Worm (Caenorhabditis elegans) whole organism, young adult: ENCODE data around the gene pqbp-1.1.

ENCODE experiments used
- F52B5.7 ChIP-seq: sonication (generic microtip); optimal IDR thresholded peaks from 2 replicates; lab custom pipeline; 2016; ENCODE audit warnings: mild to moderate bottlenecking, missing genetic modification characterization, missing compliant biosample characterization
- K11D2.4 ChIP-seq: fragments of 200-800 bp; sonication (Bioruptor generic); IDR thresholded peaks from 2 replicates; pipeline ENCODE4 v1.3.6; 2022; ENCODE audit warnings: missing genetic modification reagents, missing genetic modification characterization, missing compliant biosample characterization
- hmg-1.2 ChIP-seq: fragments of 200-800 bp; sonication (Bioruptor generic); IDR thresholded peaks from 2 replicates; pipeline ENCODE4 v1.3.6; 2022; ENCODE audit warnings: missing genetic modification reagents, missing genetic modification characterization, missing compliant biosample characterization
- hmg-20 ChIP-seq: fragments of 200-800 bp; sonication (Bioruptor generic); IDR thresholded peaks from 2 replicates; pipeline ENCODE4 v1.3.6; 2022; ENCODE audit warnings: missing genetic modification reagents, missing genetic modification characterization, missing compliant biosample characterization
- mes-4 ChIP-seq: sonication (generic microtip); optimal IDR thresholded peaks from 2 replicates; lab custom pipeline; 2016; ENCODE audit warnings: missing genotype, missing genetic modification characterization, missing compliant biosample characterization
- sdz-38 ChIP-seq: sonication (generic microtip); optimal IDR thresholded peaks from 2 replicates; lab custom pipeline; 2016; ENCODE audit warnings: missing genotype, missing genetic modification characterization, missing compliant biosample characterization
- snpc-4 ChIP-seq, 5 experiments: fragments of 150-350 bp in 1 of 5; sonication (generic microtip) in 4 of 5; optimal IDR thresholded peaks; 2 replicates each; lab custom pipeline; 2014 to 2018; ENCODE audit warnings: missing genetic modification characterization in 5 of 5, missing biosample characterization in 3 of 5, antibody characterized with exemption in 2 of 5, mild to moderate bottlenecking in 2 of 5, missing compliant biosample characterization in 2 of 5, missing genotype in 2 of 5, moderate library complexity in 2 of 5, missing genetic modification reagents in 1 of 5
- unc-62 ChIP-seq: fragments of 150-350 bp; optimal IDR thresholded peaks from 2 replicates; lab custom pipeline; 2014; ENCODE audit warnings: missing biosample characterization, missing genetic modification reagents, missing genetic modification characterization
- ztf-25 ChIP-seq: fragments of 200-800 bp; sonication (Bioruptor generic); IDR thresholded peaks from 2 replicates; pipeline ENCODE4 v1.3.6; 2022; ENCODE audit warnings: missing genetic modification reagents, missing genetic modification characterization, missing compliant biosample characterization

DNA sequence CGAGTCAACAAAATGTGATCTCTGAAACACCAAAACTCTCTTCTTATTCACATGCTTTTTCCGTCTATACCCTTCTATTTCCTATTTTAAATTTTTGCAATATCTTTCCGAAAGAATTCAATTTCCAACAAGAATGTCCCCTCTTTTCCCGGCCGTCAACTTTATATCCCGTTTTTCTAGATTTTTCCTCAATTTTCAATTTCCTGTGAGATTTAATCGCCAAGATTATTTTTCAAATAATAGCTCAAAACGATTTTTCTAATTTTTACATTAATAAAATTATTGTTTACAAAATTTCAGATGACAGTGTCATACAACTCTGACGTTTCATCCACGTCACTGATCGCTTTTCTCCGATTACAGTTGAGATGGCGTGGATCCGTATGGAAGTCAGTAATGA is 21.9 kb upstream of the pqbp-1.1 start, which contains the start of gene best-19:
- TF ChIP-seq hmg-20 (GFP tag; lab: Robert Waterston, UW) (no peak), F52B5.7 (no peak), K11D2.4 (GFP tag; lab: Robert Waterston, UW) (no peak), ztf-25 (GFP tag; lab: Robert Waterston, UW) (no peak), mes-4 (no peak), sdz-38 (no peak), unc-62 (GFP tag; lab: Kevin White, UChicago) (no peak), hmg-1.2 (GFP tag; lab: Robert Waterston, UW) (no peak), snpc-4 (GFP tag; optimal IDR thresholded peaks at IDR 0.05; lab: Kevin White, UChicago) (no peak), snpc-4 (tag; optimal IDR thresholded peaks at IDR 0.05; lab: Kevin White, UChicago) (no peak)
